Fruit fly (Drosophila melanogaster): ENCODE measurements around the gene CG4995.

CG4995 gene

dm6 chr2L:10333091-10333991 lies 11.1 kb downstream of the CG4995 start, which contains the start of gene GATAd (continued):
- TF ChIP-seq CG18619 (GFP tag; optimal IDR thresholded peaks at IDR 0.05) (no peak), CG30020 (tag; optimal IDR thresholded peaks at IDR 0.05) (peak; percentile 95), CG8765 (GFP tag; IDR thresholded peaks at IDR 0.05) (no peak), CG1024 (GFP tag; IDR thresholded peaks at IDR 0.05) (peak; percentile 33; the same call in 1 of the 2 replicates), rib (GFP tag; IDR thresholded peaks at IDR 0.05) (no peak), cas (GFP tag; IDR thresholded peaks at IDR 0.05) (no peak), CG4854 (GFP tag; optimal IDR thresholded peaks at IDR 0.05) (no peak), CG17328 (GFP tag; IDR thresholded peaks at IDR 0.05) (no peak), CG13123 (GFP tag; optimal IDR thresholded peaks at IDR 0.05) (no peak), sc (optimal IDR thresholded peaks at IDR 0.05) (no peak), sc (GFP tag; optimal IDR thresholded peaks at IDR 0.05) (no peak), sug (tag; optimal IDR thresholded peaks at IDR 0.05) (peak; percentile 24), phol (tag; optimal IDR thresholded peaks at IDR 0.05) (peak; percentile 13), CG9876 (GFP tag; optimal IDR thresholded peaks at IDR 0.05) (no peak), CG15011 (GFP tag; optimal IDR thresholded peaks at IDR 0.05) (no peak), sisA (GFP tag; IDR thresholded peaks at IDR 0.05) (no peak), her (GFP tag; optimal IDR thresholded peaks at IDR 0.05) (no peak), Lhr (GFP tag; optimal IDR thresholded peaks at IDR 0.05) (no peak), Dbx (GFP tag; IDR thresholded peaks at IDR 0.05) (no peak), nmo (GFP tag; optimal IDR thresholded peaks at IDR 0.05) (peak; percentile 25), cwo (GFP tag; optimal IDR thresholded peaks at IDR 0.05) (no peak), CG6813 (GFP tag; optimal IDR thresholded peaks at IDR 0.05) (no peak), CG2120 (GFP tag; optimal IDR thresholded peaks at IDR 0.05) (peak; percentile 9), pfk (GFP tag; optimal IDR thresholded peaks at IDR 0.05) (peak; percentile 83), CG10321 (GFP tag; IDR thresholded peaks at IDR 0.05) (no peak), oc (tag; optimal IDR thresholded peaks at IDR 0.05) (no peak), CG17612 (GFP tag; IDR thresholded peaks at IDR 0.05) (no peak), scrt (GFP tag; optimal IDR thresholded peaks at IDR 0.05) (no peak), CG15514 (GFP tag; optimal IDR thresholded peaks at IDR 0.05) (peak; percentile 99), CG15073 (GFP tag; optimal IDR thresholded peaks at IDR 0.05) (no peak), Max (GFP tag; optimal IDR thresholded peaks at IDR 0.05) (no peak), sr (GFP tag; IDR thresholded peaks at IDR 0.05) (no peak), dan (GFP tag; IDR thresholded peaks at IDR 0.05) (no peak), Dip2 (GFP tag; IDR thresholded peaks at IDR 0.05) (no peak), CG17568 (GFP tag; optimal IDR thresholded peaks at IDR 0.05) (no peak), Oaz (GFP tag; IDR thresholded peaks at IDR 0.05) (no peak), CG30431 (GFP tag; optimal IDR thresholded peaks at IDR 0.05) (no peak), CG6254 (GFP tag; optimal IDR thresholded peaks at IDR 0.05) (no peak), inv (GFP tag; IDR thresholded peaks at IDR 0.05; ENCODE audit: partially characterized antibody) (peak; percentile 20; the same call in 1 of the 2 replicates), dmrt11E (tag; optimal IDR thresholded peaks at IDR 0.05) (no peak), CG34376 (GFP tag; optimal IDR thresholded peaks at IDR 0.05) (no peak), CG15269 (tag; optimal IDR thresholded peaks at IDR 0.05) (peak; percentile 0), CG12744 (GFP tag; optimal IDR thresholded peaks at IDR 0.05) (no peak), CG7839 (tag; optimal IDR thresholded peaks at IDR 0.05) (no peak), CG9437 (GFP tag; optimal IDR thresholded peaks at IDR 0.05) (no peak), mam (GFP tag; optimal IDR thresholded peaks at IDR 0.05) (peak; percentile 14), CG10274 (GFP tag; optimal IDR thresholded peaks at IDR 0.05) (no peak), CG4282 (GFP tag; optimal IDR thresholded peaks at IDR 0.05) (no peak), zf30C (GFP tag; optimal IDR thresholded peaks at IDR 0.05) (no peak), p53 (GFP tag; optimal IDR thresholded peaks at IDR 0.05) (no peak)
